Worm (Caenorhabditis elegans) whole organism, L4 larva: ENCODE measurements around the gene F38A1.9.

Experiments
- F10B5.3 ChIP-seq: sonication (generic microtip); optimal IDR thresholded peaks from 2 replicates; lab custom pipeline; 2016; ENCODE audit warnings: mild to moderate bottlenecking, missing genetic modification characterization, missing compliant biosample characterization
- F49E8.2 ChIP-seq: sonication (generic microtip); optimal IDR thresholded peaks from 2 replicates; lab custom pipeline; 2016; ENCODE audit warnings: missing compliant biosample characterization, mild to moderate bottlenecking, missing genetic modification characterization, borderline replicate concordance
- Y105C5A.15 ChIP-seq: fragments of 200-800 bp; sonication (Bioruptor generic); IDR thresholded peaks from 2 replicates; pipeline ENCODE4 v1.3.6; 2022; ENCODE audit warnings: missing genetic modification characterization, missing compliant biosample characterization
- Y75B8A.6 ChIP-seq: fragments of 200-800 bp; sonication (Bioruptor generic); IDR thresholded peaks from 2 replicates; pipeline ENCODE4 v1.3.6; 2022; ENCODE audit warnings: missing genetic modification reagents, missing genetic modification characterization, missing compliant biosample characterization
- ZK337.2 ChIP-seq: fragments of 200-800 bp; sonication (Bioruptor generic); IDR thresholded peaks from 2 replicates; pipeline ENCODE4 v1.3.6; 2022; ENCODE audit warnings: missing genetic modification reagents, missing genetic modification characterization, missing compliant biosample characterization
- ceh-20 ChIP-seq: fragments of 200-800 bp; sonication (Bioruptor generic); IDR thresholded peaks from 2 replicates; pipeline ENCODE4 v1.3.6; 2022; ENCODE audit warnings: missing genetic modification reagents, missing genetic modification characterization, missing compliant biosample characterization
- ces-1 ChIP-seq: fragments of 150-350 bp; sonication (generic microtip); optimal IDR thresholded peaks from 4 replicates; lab custom pipeline; 2014; ENCODE audit warnings: missing biosample characterization, missing genetic modification reagents, missing genetic modification characterization
- cey-2 ChIP-seq: sonication (generic microtip); optimal IDR thresholded peaks from 3 replicates; lab custom pipeline; 2017; ENCODE audit warnings: missing genetic modification characterization, mild to moderate bottlenecking, missing compliant biosample characterization, antibody characterized with exemption, borderline replicate concordance; ENCODE audit not compliant: insufficient read depth
- daf-8 ChIP-seq: fragments of 200-800 bp; sonication (Bioruptor generic); IDR thresholded peaks from 2 replicates; pipeline ENCODE4 v1.3.6; 2022; ENCODE audit warnings: missing genetic modification characterization, missing compliant biosample characterization
- dmd-6 ChIP-seq: fragments of 200-800 bp; sonication (Bioruptor generic); IDR thresholded peaks from 2 replicates; pipeline ENCODE4 v1.3.6; 2022; ENCODE audit warnings: missing genetic modification reagents, missing genetic modification characterization, missing compliant biosample characterization
- dmd-9 ChIP-seq: fragments of 200-800 bp; sonication (Bioruptor generic); IDR thresholded peaks from 2 replicates; pipeline ENCODE4 v1.3.6; 2022; ENCODE audit warnings: missing genetic modification reagents, missing genetic modification characterization, missing compliant biosample characterization
- dve-1 ChIP-seq: sonication (generic microtip); optimal IDR thresholded peaks from 2 replicates; lab custom pipeline; 2017; ENCODE audit warnings: antibody characterized with exemption, mild to moderate bottlenecking, missing genetic modification characterization, missing compliant biosample characterization; ENCODE audit not compliant: insufficient read depth
- fkh-10 ChIP-seq: fragments of 150-350 bp; optimal IDR thresholded peaks from 2 replicates; lab custom pipeline; 2014; ENCODE audit warnings: missing biosample characterization, missing genetic modification reagents, missing genetic modification characterization
- hlh-11 ChIP-seq: fragments of 200-800 bp; sonication (Bioruptor generic); optimal IDR thresholded peaks from 2 replicates; lab custom pipeline; 2018; ENCODE audit warnings: mild to moderate bottlenecking, missing genetic modification characterization, missing compliant biosample characterization
- hlh-30 ChIP-seq: sonication (generic microtip); optimal IDR thresholded peaks from 2 replicates; lab custom pipeline; 2017; ENCODE audit warnings: antibody characterized with exemption, mild to moderate bottlenecking, missing genetic modification characterization, missing compliant biosample characterization; ENCODE audit not compliant: insufficient read depth
- hmg-1.1 ChIP-seq: fragments of 200-800 bp; sonication (Bioruptor generic); IDR thresholded peaks from 2 replicates; pipeline ENCODE4 v1.3.6; 2022; ENCODE audit warnings: missing genetic modification reagents, missing genetic modification characterization, missing compliant biosample characterization
- lim-7 ChIP-seq: fragments of 200-800 bp; sonication (Bioruptor generic); IDR thresholded peaks from 2 replicates; pipeline ENCODE4 v1.3.6; 2022; ENCODE audit warnings: missing genetic modification characterization, missing compliant biosample characterization
- lin-1 ChIP-seq: fragments of 200-800 bp; sonication (Bioruptor generic); IDR thresholded peaks from 2 replicates; pipeline ENCODE4 v1.3.6; 2022; ENCODE audit warnings: missing genetic modification reagents, missing genetic modification characterization, missing compliant biosample characterization
- lin-13 ChIP-seq: fragments of 150-350 bp; optimal IDR thresholded peaks from 2 replicates; lab custom pipeline; 2014; ENCODE audit warnings: missing biosample characterization, missing genetic modification reagents, missing genetic modification characterization
- lin-15B ChIP-seq: fragments of 150-350 bp; sonication (generic microtip); optimal IDR thresholded peaks from 3 replicates; lab custom pipeline; 2014; ENCODE audit warnings: missing biosample characterization, missing genetic modification characterization
- lin-39 ChIP-seq: fragments of 150-350 bp; optimal IDR thresholded peaks from 2 replicates; lab custom pipeline; 2014; ENCODE audit warnings: missing biosample characterization, missing genetic modification reagents, missing genetic modification characterization
- mdl-1 ChIP-seq, 2 experiments: fragments of 150-350 bp in 1 of 2; sonication (generic microtip) in 1 of 2; optimal IDR thresholded peaks; 2 replicates each; lab custom pipeline; 2014 to 2017; ENCODE audit warnings: missing biosample characterization in 2 of 2, missing genetic modification characterization in 2 of 2
- mes-2 ChIP-seq: sonication (generic microtip); optimal IDR thresholded peaks from 2 replicates; lab custom pipeline; 2016; ENCODE audit warnings: missing genotype, mild to moderate bottlenecking, missing genetic modification characterization, missing compliant biosample characterization; ENCODE audit not compliant: poor library complexity, severe bottlenecking
- mxl-3 ChIP-seq: fragments of 200-800 bp; sonication (Bioruptor generic); optimal IDR thresholded peaks from 2 replicates; lab custom pipeline; 2018; ENCODE audit warnings: mild to moderate bottlenecking, missing genetic modification characterization, missing compliant biosample characterization
- nhr-10 ChIP-seq: fragments of 150-350 bp; optimal IDR thresholded peaks from 2 replicates; lab custom pipeline; 2014; ENCODE audit warnings: missing biosample characterization, missing genetic modification characterization
- nhr-111 ChIP-seq: fragments of 200-800 bp; sonication (Bioruptor generic); optimal IDR thresholded peaks from 2 replicates; lab custom pipeline; 2018; ENCODE audit warnings: mild to moderate bottlenecking, missing genetic modification characterization, missing compliant biosample characterization
- nhr-25 ChIP-seq: sonication (generic microtip); optimal IDR thresholded peaks from 2 replicates; lab custom pipeline; 2017; ENCODE audit warnings: missing genetic modification characterization, mild to moderate bottlenecking, missing compliant biosample characterization, antibody characterized with exemption, moderate library complexity, borderline replicate concordance; ENCODE audit not compliant: insufficient read depth
- nhr-28 ChIP-seq: fragments of 150-350 bp; optimal IDR thresholded peaks from 2 replicates; lab custom pipeline; 2014; ENCODE audit warnings: missing biosample characterization, missing genetic modification characterization
- nhr-48 ChIP-seq: sonication (generic microtip); optimal IDR thresholded peaks from 2 replicates; lab custom pipeline; 2016; ENCODE audit warnings: mild to moderate bottlenecking, missing genetic modification characterization, missing compliant biosample characterization
- pha-4 ChIP-seq, 2 experiments: fragments of 150-350 bp in 1 of 2; fragments of 200-800 bp in 1 of 2; sonication (Bioruptor generic) in 1 of 2; IDR thresholded peaks in 1 of 2; optimal IDR thresholded peaks in 1 of 2; 2 replicates each; pipeline versions ENCODE4 v1.3.6 to Lab custom; 2014 to 2022; ENCODE audit warnings: missing genetic modification characterization in 2 of 2, missing genetic modification reagents in 2 of 2, missing biosample characterization in 1 of 2, missing compliant biosample characterization in 1 of 2
- php-3 ChIP-seq: fragments of 200-800 bp; sonication (Bioruptor generic); IDR thresholded peaks from 2 replicates; pipeline ENCODE4 v1.3.6; 2022; ENCODE audit warnings: missing genetic modification reagents, missing genetic modification characterization, missing compliant biosample characterization
- pqm-1 ChIP-seq: sonication (generic microtip); optimal IDR thresholded peaks from 2 replicates; lab custom pipeline; 2017; ENCODE audit warnings: missing biosample characterization, missing genetic modification characterization
- rbr-2 ChIP-seq: sonication (generic microtip); optimal IDR thresholded peaks from 2 replicates; lab custom pipeline; 2016; ENCODE audit warnings: missing genotype, missing genetic modification characterization, missing compliant biosample characterization
- saeg-2 ChIP-seq: fragments of 200-800 bp; sonication (Bioruptor generic); IDR thresholded peaks from 2 replicates; pipeline ENCODE4 v1.3.6; 2022; ENCODE audit warnings: missing genetic modification reagents, missing genetic modification characterization, missing compliant biosample characterization
- sdz-12 ChIP-seq: fragments of 200-800 bp; sonication (Bioruptor generic); optimal IDR thresholded peaks from 2 replicates; lab custom pipeline; 2018; ENCODE audit warnings: mild to moderate bottlenecking, missing genetic modification characterization, missing compliant biosample characterization
- set-16 ChIP-seq: fragments of 200-800 bp; sonication (Bioruptor generic); IDR thresholded peaks from 2 replicates; pipeline ENCODE4 v1.3.6; 2022; ENCODE audit warnings: missing genetic modification reagents, missing genetic modification characterization, missing compliant biosample characterization
- snpc-4 ChIP-seq: fragments of 150-350 bp; optimal IDR thresholded peaks from 2 replicates; lab custom pipeline; 2014; ENCODE audit warnings: missing biosample characterization, missing genetic modification characterization
- spr-3 ChIP-seq: fragments of 200-800 bp; sonication (Bioruptor generic); optimal IDR thresholded peaks from 2 replicates; lab custom pipeline; 2018; ENCODE audit warnings: mild to moderate bottlenecking, missing genetic modification characterization, missing compliant biosample characterization
- unc-62 ChIP-seq, 3 experiments: fragments of 150-350 bp in 1 of 3; sonication (generic microtip); optimal IDR thresholded peaks in 2 of 3; peaks in 1 of 3; 1 replicate in 1 of 3; 2 replicates in 2 of 3; lab custom pipeline; 2014 to 2017; ENCODE audit warnings: missing biosample characterization in 3 of 3, missing genetic modification characterization in 3 of 3, missing genetic modification reagents in 3 of 3, missing genotype in 1 of 3
- vab-7 ChIP-seq: fragments of 200-800 bp; sonication (Bioruptor generic); IDR thresholded peaks from 2 replicates; pipeline ENCODE4 v1.3.6; 2022; ENCODE audit warnings: missing genetic modification reagents, missing genetic modification characterization, missing compliant biosample characterization
- zag-1 ChIP-seq: fragments of 150-350 bp; optimal IDR thresholded peaks from 2 replicates; lab custom pipeline; 2014; ENCODE audit warnings: missing biosample characterization, missing genetic modification characterization
- zfp-2 ChIP-seq: sonication (generic microtip); optimal IDR thresholded peaks from 2 replicates; lab custom pipeline; 2016; ENCODE audit warnings: mild to moderate bottlenecking, missing genetic modification characterization, missing compliant biosample characterization
- zfp-3 ChIP-seq: fragments of 200-800 bp; sonication (Bioruptor generic); conservative IDR thresholded peaks from 2 replicates; pipeline ENCODE4 v1.3.6; 2022; ENCODE audit warnings: missing genetic modification reagents, missing genetic modification characterization, missing compliant biosample characterization
- zip-11 ChIP-seq: fragments of 200-800 bp; sonication (Bioruptor generic); IDR thresholded peaks from 2 replicates; pipeline ENCODE4 v1.3.6; 2022; ENCODE audit warnings: missing genetic modification characterization, missing compliant biosample characterization

Gene F38A1.9

DNA sequence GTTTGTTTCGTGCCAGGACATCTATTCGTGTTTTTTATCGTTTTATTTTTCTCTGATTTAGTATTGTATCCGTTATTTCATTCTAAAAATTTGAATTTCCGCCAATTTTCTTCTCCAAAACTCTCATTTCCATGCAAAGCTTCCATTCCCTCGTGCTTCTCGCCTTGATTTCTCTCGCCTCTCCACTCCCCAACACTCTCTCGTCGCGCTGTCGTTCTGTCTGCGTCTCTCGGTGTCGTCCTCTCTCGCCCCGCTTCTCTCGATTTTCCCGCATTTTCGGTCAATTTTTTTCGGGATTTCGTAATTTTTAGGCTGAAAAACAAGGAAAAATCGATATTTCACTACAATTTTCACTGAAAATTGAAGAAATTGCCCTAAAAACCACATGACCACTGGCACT, 29.4 kb upstream of the F38A1.9 start, which contains the start of gene C09E9.1 (continued):
- TF ChIP-seq hmg-1.1 (peak; percentile 79), dmd-6 (peak; percentile 60), mdl-1 (tag; optimal IDR thresholded peaks at IDR 0.05; lab: Kevin White, UChicago) (peak; percentile 95 to 99), ces-1 (GFP tag; lab: Kevin White, UChicago) (no peak), dve-1 (peak; percentile 71), fkh-10 (GFP tag; lab: Kevin White, UChicago) (no peak), unc-62 (GFP tag; optimal IDR thresholded peaks at IDR 0.05 in 1 of 2; lab: Kevin White, UChicago) (peak in 1 of 2 experiments; percentile 57), unc-62 (tag; optimal IDR thresholded peaks at IDR 0.05; lab: Kevin White, UChicago) (no peak), rbr-2 (tag; lab: Kevin White, UChicago) (peak; percentile 50), lin-13 (GFP tag; lab: Kevin White, UChicago) (peak; percentile 50), F49E8.2 (tag; lab: Kevin White, UChicago) (no peak), ceh-20 (GFP tag; lab: Robert Waterston, UW) (peak; percentile 33; the same call in 1 of the 2 replicates)

DNA sequence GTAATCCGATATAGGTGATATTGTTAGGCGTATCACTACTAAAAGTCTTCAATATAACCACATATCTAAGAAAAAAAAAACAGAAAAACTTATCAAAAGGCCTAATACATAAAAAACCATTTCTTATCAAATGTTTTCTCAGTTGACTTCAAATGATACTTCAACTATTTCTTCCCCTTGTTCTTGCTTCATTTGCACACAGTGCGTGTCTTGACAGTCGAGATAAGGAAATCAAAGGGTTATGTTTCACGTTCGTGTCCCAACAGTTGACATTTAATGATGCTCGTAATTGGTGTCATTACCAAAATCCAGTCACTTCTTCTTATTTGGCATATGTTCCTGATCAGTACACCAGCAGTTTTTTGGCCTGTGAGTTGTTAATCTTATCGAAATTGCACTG, 21.6 kb upstream of the F38A1.9 start, which contains the start of gene clec-170:
Gene clec-170 (plus strand): TSS at position 143 of the 400 bp plus-strand sequence.
- TF ChIP-seq dmd-6, result peak; percentile 58
- peak; percentile 81 for TF ChIP-seq pqm-1
- TF ChIP-seq hlh-30 (tag; lab: Kevin White, UChicago), result no peak
- no peak for TF ChIP-seq nhr-48 (tag; lab: Kevin White, UChicago)
- TF ChIP-seq F10B5.3 (tag; lab: Kevin White, UChicago), result no peak
- TF ChIP-seq Y75B8A.6 (GFP tag; lab: Robert Waterston, UW), result no peak
- peak; percentile 56 for TF ChIP-seq nhr-28 (tag; lab: Kevin White, UChicago)
- TF ChIP-seq daf-8 (GFP tag; lab: Robert Waterston, UW), result no peak
- no peak for TF ChIP-seq zag-1 (tag; lab: Kevin White, UChicago)
- no peak for TF ChIP-seq nhr-25
- TF ChIP-seq dve-1, result no peak
- TF ChIP-seq, all 104 proteins: peak for 3

DNA sequence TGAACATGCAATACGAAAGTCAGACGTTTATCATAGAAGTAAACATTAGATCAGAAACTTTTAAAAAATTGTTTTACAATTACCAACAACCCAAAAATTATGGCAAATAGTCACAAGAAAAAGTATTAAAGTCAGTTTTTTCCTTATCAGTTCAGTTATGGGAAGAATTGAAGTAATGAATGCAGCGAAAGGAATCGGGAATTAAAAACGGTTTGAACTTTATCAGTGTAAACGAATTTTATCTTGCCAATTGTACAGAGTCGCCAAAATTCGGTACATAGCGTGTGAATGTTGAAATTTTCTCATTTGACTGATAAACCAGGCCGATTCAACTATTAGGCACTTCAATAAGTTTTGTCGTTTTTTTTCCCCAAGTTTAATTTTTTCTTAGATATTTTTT, 21.0 kb upstream of the F38A1.9 start:
- TF ChIP-seq nhr-111 (GFP tag; lab: Kevin White, UChicago), result no peak
- no peak for TF ChIP-seq vab-7 (GFP tag; lab: Robert Waterston, UW)
- TF ChIP-seq Y75B8A.6 (GFP tag; lab: Robert Waterston, UW), result no peak
- TF ChIP-seq rbr-2 (tag; lab: Kevin White, UChicago), result no peak
- TF ChIP-seq hlh-11, result peak; percentile 63
- TF ChIP-seq fkh-10 (GFP tag; lab: Kevin White, UChicago), result no peak
- no peak for TF ChIP-seq mxl-3 (GFP tag; lab: Kevin White, UChicago)
- no peak for TF ChIP-seq spr-3 (GFP tag; lab: Kevin White, UChicago)
- no peak for TF ChIP-seq unc-62 (GFP tag; optimal IDR thresholded peaks at IDR 0.05 in 1 of 2; lab: Kevin White, UChicago)
- no peak for TF ChIP-seq unc-62 (tag; optimal IDR thresholded peaks at IDR 0.05; lab: Kevin White, UChicago)
- peak; percentile 78 for TF ChIP-seq nhr-28 (tag; lab: Kevin White, UChicago)
- no peak for TF ChIP-seq set-16 (GFP tag; lab: Robert Waterston, UW)
- TF ChIP-seq zfp-2, result no peak
- no peak for TF ChIP-seq lin-15B
- TF ChIP-seq sdz-12 (GFP tag; lab: Kevin White, UChicago), result no peak
- TF ChIP-seq lin-1, result 0 out of 2 replicates have a peak, but pooled peaks have one; percentile 11
- peak; percentile 85 for TF ChIP-seq dmd-6
- TF ChIP-seq dmd-9 (GFP tag; lab: Robert Waterston, UW), result no peak
- no peak for TF ChIP-seq snpc-4 (tag; lab: Kevin White, UChicago)
- no peak for TF ChIP-seq lin-39 (tag; lab: Kevin White, UChicago)
- TF ChIP-seq nhr-10 (tag; lab: Kevin White, UChicago), result no peak
- no peak for TF ChIP-seq cey-2 (tag; lab: Kevin White, UChicago)
- peak; percentile 67 for TF ChIP-seq dve-1
- TF ChIP-seq lim-7 (GFP tag; lab: Robert Waterston, UW), result no peak
- no peak for TF ChIP-seq daf-8 (GFP tag; lab: Robert Waterston, UW)
- no peak for TF ChIP-seq Y105C5A.15 (GFP tag; lab: Robert Waterston, UW)
- no peak for TF ChIP-seq saeg-2 (GFP tag; lab: Robert Waterston, UW)
- no peak for TF ChIP-seq pha-4 (GFP tag; IDR thresholded peaks at IDR 0.05; lab: Robert Waterston, UW)
- no peak for TF ChIP-seq pha-4 (tag; optimal IDR thresholded peaks at IDR 0.05; lab: Kevin White, UChicago)
- TF ChIP-seq ZK337.2 (GFP tag; lab: Robert Waterston, UW), result no peak
- TF ChIP-seq zip-11 (GFP tag; lab: Robert Waterston, UW), result no peak
- peak; percentile 68 for TF ChIP-seq php-3
- TF ChIP-seq zfp-3 (GFP tag; lab: Robert Waterston, UW), result no peak
- TF ChIP-seq mes-2 (tag; lab: Kevin White, UChicago), result no peak
